Fruit fly (Drosophila melanogaster): Measurements from ENCODE around the gene Adh.

DNA sequence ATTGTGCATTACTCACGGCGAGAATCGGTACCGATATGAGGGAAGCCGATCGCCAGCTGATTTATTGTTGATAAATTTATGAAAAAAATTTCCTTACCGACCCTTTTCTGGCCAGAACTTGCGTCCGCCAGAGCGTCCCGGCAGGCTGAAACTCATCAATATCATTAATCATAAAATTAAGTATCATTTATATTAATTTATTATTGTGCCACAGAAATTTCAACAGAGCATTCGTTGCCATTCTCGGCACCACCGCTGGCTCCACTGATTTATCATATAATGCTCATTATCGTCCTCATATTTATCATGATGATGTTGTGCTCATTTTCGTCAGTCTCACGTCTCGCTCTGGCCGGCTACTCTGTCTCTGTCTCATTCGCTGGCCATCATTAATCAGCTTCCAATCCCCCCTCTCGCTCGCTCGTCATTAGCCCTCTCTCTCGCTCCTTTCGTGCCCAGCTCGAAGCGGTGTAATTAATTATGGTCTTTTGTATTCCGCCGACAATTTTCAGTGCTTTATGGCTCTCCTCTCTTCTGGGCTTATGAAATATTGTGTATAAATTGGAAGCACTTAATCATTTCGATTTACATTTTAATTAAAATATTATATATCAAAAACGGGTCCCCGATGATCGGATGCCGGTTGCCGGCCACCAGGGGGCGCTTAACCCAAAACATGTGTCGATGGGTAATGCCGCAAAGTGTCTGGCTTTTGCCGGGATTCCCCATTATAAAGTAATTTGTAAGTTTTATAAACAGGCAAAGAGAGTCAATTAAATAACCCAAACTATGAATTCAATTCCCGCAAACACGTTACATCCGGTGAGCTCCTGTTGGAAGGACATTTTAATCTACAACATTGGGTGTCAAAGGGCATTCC, 34.4 kb upstream of the Adh start:
- TF ChIP-seq CG8478 (optimal IDR thresholded peaks at IDR 0.05) (no peak), CTCF (optimal IDR thresholded peaks at IDR 0.05) (peak in 1 of 2 experiments; percentile 71)

Data from S2 (cell line).